Worm (Caenorhabditis elegans): Measurements from ENCODE around the gene cku-80.

The cku-80 gene

ce11 chrIII:4401142-4401541, 18.5 kb upstream of the cku-80 start, which contains the start of gene R07E5.15:
Gene R07E5.15, plus strand, starts transcription at chrIII:4401442.
- no peak for TF ChIP-seq sptf-2 (GFP tag; optimal IDR thresholded peaks at IDR 0.05)
- TF ChIP-seq mcd-1 (GFP tag; IDR thresholded peaks at IDR 0.05) = no peak
- no peak for TF ChIP-seq egl-44 (GFP tag; IDR thresholded peaks at IDR 0.05)
- no peak for TF ChIP-seq cebp-2 (GFP tag; IDR thresholded peaks at IDR 0.05)
- no peak for TF ChIP-seq attf-6 (GFP tag; IDR thresholded peaks at IDR 0.05)
- no peak for TF ChIP-seq snpc-1.3 (tag; optimal IDR thresholded peaks at IDR 0.05; ENCODE audit: insufficient read depth)
- no peak for TF ChIP-seq fkh-3 (tag; optimal IDR thresholded peaks at IDR 0.05)
- TF ChIP-seq ccch-3 (GFP tag; optimal IDR thresholded peaks at IDR 0.05) = no peak
- TF ChIP-seq F55B11.4 (tag; optimal IDR thresholded peaks at IDR 0.05; ENCODE audit: borderline replicate concordance, insufficient read depth) = no peak
- TF ChIP-seq hmg-20 (GFP tag; IDR thresholded peaks at IDR 0.05) = no peak
- TF ChIP-seq let-607 (tag; optimal IDR thresholded peaks at IDR 0.05) = no peak
- TF ChIP-seq ztf-26 (tag; optimal IDR thresholded peaks at IDR 0.05) = no peak

ce11 chrIII:4404339-4404836, 15.3 kb upstream of the cku-80 start, which contains the start of the genes R07E5.17 and snfc-5:
Gene R07E5.17, minus strand, starts transcription at chrIII:4404436.
Gene snfc-5, plus strand, starts transcription at chrIII:4404786.
- peak; percentile 15; the same call in 1 of the 2 replicates for TF ChIP-seq hmg-1.2 (GFP tag; IDR thresholded peaks at IDR 0.05)
- 0 out of 2 replicates have a peak, but pooled peaks have one; percentile 22 for TF ChIP-seq mcd-1 (GFP tag; IDR thresholded peaks at IDR 0.05)
- peak; percentile 32 for TF ChIP-seq F23B12.7 (tag; optimal IDR thresholded peaks at IDR 0.05; ENCODE audit: insufficient read depth)
- TF ChIP-seq nhr-27 (tag; optimal IDR thresholded peaks at IDR 0.05) = no peak
- TF ChIP-seq madf-3 (GFP tag; IDR thresholded peaks at IDR 0.05) = peak; percentile 92
- TF ChIP-seq dox-1 (GFP tag; IDR thresholded peaks at IDR 0.05) = 0 out of 2 replicates have a peak, but pooled peaks have one; percentile 28
- no peak for TF ChIP-seq sdz-38 (tag; optimal IDR thresholded peaks at IDR 0.05)
- peak; percentile 68 for TF ChIP-seq attf-5 (GFP tag; optimal IDR thresholded peaks at IDR 0.05)

- TF ChIP-seq sptf-2 (GFP tag; optimal IDR thresholded peaks at IDR 0.05) (no peak), hsf-1 (GFP tag; IDR thresholded peaks at IDR 0.05) (0 out of 2 replicates have a peak, but pooled peaks have one; percentile 29), Y53G8AR.9 (GFP tag; conservative IDR thresholded peaks at IDR 0.05) (0 out of 2 replicates have a peak, but pooled peaks have one; percentile 17), lin-26 (GFP tag; IDR thresholded peaks at IDR 0.05) (peak; percentile 39; the same call in 1 of the 2 replicates), lsy-27 (tag; optimal IDR thresholded peaks at IDR 0.05; ENCODE audit: borderline replicate concordance, insufficient read depth) (no peak), dpl-1 (GFP tag; optimal IDR thresholded peaks at IDR 0.05) (no peak), somi-1 (GFP tag; optimal IDR thresholded peaks at IDR 0.05) (no peak)
Observed at ce11 chrIII:4405986-4406385, 13.7 kb upstream of the cku-80 start, which contains the start of gene rnp-4. Gene rnp-4, plus strand, starts transcription at chrIII:4406286.

- no peak for TF ChIP-seq sdz-38 (tag; optimal IDR thresholded peaks at IDR 0.05)
- TF ChIP-seq snpc-1.3 (tag; optimal IDR thresholded peaks at IDR 0.05; ENCODE audit: insufficient read depth) = no peak
- no peak for TF ChIP-seq bed-2 (GFP tag; IDR thresholded peaks at IDR 0.05)
- no peak for TF ChIP-seq xnd-1 (tag; optimal IDR thresholded peaks at IDR 0.05)
- no peak for TF ChIP-seq lsl-1 (GFP tag; optimal IDR thresholded peaks at IDR 0.05)
- no peak for TF ChIP-seq let-607 (tag; optimal IDR thresholded peaks at IDR 0.05)
- no peak for TF ChIP-seq C06A6.2 (GFP tag; conservative IDR thresholded peaks at IDR 0.05)
Observed at ce11 chrIII:4407144-4407543, 12.5 kb upstream of the cku-80 start, which contains the start of gene prdx-3. Gene prdx-3, plus strand, starts transcription at chrIII:4407444.

ce11 chrIII:4408251-4408650, 11.4 kb upstream of the cku-80 start, which contains the start of gene gpch-1:
Gene gpch-1, plus strand, starts transcription at chrIII:4408551.
- TF ChIP-seq ztf-18 (tag; optimal IDR thresholded peaks at IDR 0.05) (no peak), madf-6 (GFP tag; IDR thresholded peaks at IDR 0.05) (no peak), atf-7 (tag; optimal IDR thresholded peaks at IDR 0.05) (no peak), nhr-120 (GFP tag; IDR thresholded peaks at IDR 0.05) (no peak), aptf-2 (GFP tag; conservative IDR thresholded peaks at IDR 0.05) (no peak), aptf-3 (GFP tag; IDR thresholded peaks at IDR 0.05) (no peak), mcd-1 (GFP tag; IDR thresholded peaks at IDR 0.05) (no peak), dpff-1 (tag; optimal IDR thresholded peaks at IDR 0.05) (no peak), lir-1 (GFP tag; conservative IDR thresholded peaks at IDR 0.05) (no peak), ccch-3 (GFP tag; optimal IDR thresholded peaks at IDR 0.05) (no peak), Y79H2A.3 (GFP tag; conservative IDR thresholded peaks at IDR 0.05) (no peak), athp-1 (tag; optimal IDR thresholded peaks at IDR 0.05) (no peak), nhr-80 (tag; optimal IDR thresholded peaks at IDR 0.05) (no peak), sptf-2 (GFP tag; optimal IDR thresholded peaks at IDR 0.05) (no peak), mel-28 (tag; optimal IDR thresholded peaks at IDR 0.05; ENCODE audit: borderline replicate concordance) (no peak)

Measured in whole organism, young adult.